Worm (Caenorhabditis elegans) whole organism, L4 larva: ENCODE data around the gene rps-21.

Source experiments
- F10B5.3 ChIP-seq: sonication (generic microtip); optimal IDR thresholded peaks from 2 replicates; lab custom pipeline; 2016; ENCODE audit warnings: mild to moderate bottlenecking, missing genetic modification characterization, missing compliant biosample characterization
- F26F4.8 ChIP-seq: fragments of 200-800 bp; sonication (Bioruptor generic); conservative IDR thresholded peaks from 2 replicates; pipeline ENCODE4 v1.3.6; 2022; ENCODE audit warnings: missing genetic modification characterization, missing compliant biosample characterization
- F49E8.2 ChIP-seq: sonication (generic microtip); optimal IDR thresholded peaks from 2 replicates; lab custom pipeline; 2016; ENCODE audit warnings: missing compliant biosample characterization, mild to moderate bottlenecking, missing genetic modification characterization, borderline replicate concordance
- R02D3.7 ChIP-seq: fragments of 150-350 bp; sonication (generic microtip); optimal IDR thresholded peaks from 3 replicates; lab custom pipeline; 2014; ENCODE audit warnings: missing biosample characterization, missing genetic modification characterization
- T26A8.4 ChIP-seq: fragments of 200-800 bp; sonication (Bioruptor generic); IDR thresholded peaks from 2 replicates; pipeline ENCODE4 v1.3.6; 2022; ENCODE audit warnings: missing genetic modification characterization, missing compliant biosample characterization
- Y48G9A.11 ChIP-seq: fragments of 200-800 bp; sonication (Bioruptor generic); IDR thresholded peaks from 2 replicates; pipeline ENCODE4 v1.3.6; 2022; ENCODE audit warnings: missing genetic modification reagents, missing genetic modification characterization, missing compliant biosample characterization
- aha-1 ChIP-seq: fragments of 150-350 bp; peaks from one replicate; lab custom pipeline; 2014; ENCODE audit warnings: missing biosample characterization, missing genetic modification characterization
- ama-1 ChIP-seq: fragments of 150-350 bp; optimal IDR thresholded peaks from 2 replicates; lab custom pipeline; 2014; ENCODE audit warnings: inconsistent platforms, mixed read lengths
- arid-1 ChIP-seq: fragments of 200-800 bp; sonication (Bioruptor generic); conservative IDR thresholded peaks from 2 replicates; pipeline ENCODE4 v1.3.6; 2022; ENCODE audit warnings: missing genetic modification reagents, missing genetic modification characterization, missing compliant biosample characterization
- ceh-32 ChIP-seq: sonication (generic microtip); optimal IDR thresholded peaks from 2 replicates; lab custom pipeline; 2016; ENCODE audit warnings: mild to moderate bottlenecking, missing genetic modification characterization, missing compliant biosample characterization; ENCODE audit not compliant: poor library complexity
- daf-16 ChIP-seq, 3 experiments: sonication (generic microtip); optimal IDR thresholded peaks; 2 replicates each; lab custom pipeline; 2016 to 2017; ENCODE audit warnings: missing genetic modification characterization in 3 of 3, missing genetic modification reagents in 3 of 3, mild to moderate bottlenecking in 2 of 3, missing compliant biosample characterization in 2 of 3, missing biosample characterization in 1 of 3, moderate library complexity in 1 of 3
- daf-19 ChIP-seq: fragments of 200-800 bp; sonication (Bioruptor generic); conservative IDR thresholded peaks from 2 replicates; pipeline ENCODE4 v1.3.6; 2022; ENCODE audit warnings: missing genetic modification characterization, missing compliant biosample characterization
- daf-8 ChIP-seq: fragments of 200-800 bp; sonication (Bioruptor generic); IDR thresholded peaks from 2 replicates; pipeline ENCODE4 v1.3.6; 2022; ENCODE audit warnings: missing genetic modification characterization, missing compliant biosample characterization
- dmd-6 ChIP-seq: fragments of 200-800 bp; sonication (Bioruptor generic); IDR thresholded peaks from 2 replicates; pipeline ENCODE4 v1.3.6; 2022; ENCODE audit warnings: missing genetic modification reagents, missing genetic modification characterization, missing compliant biosample characterization
- dmd-8 ChIP-seq: fragments of 200-800 bp; sonication (Bioruptor generic); IDR thresholded peaks from 2 replicates; pipeline ENCODE4 v1.3.6; 2022; ENCODE audit warnings: missing genetic modification characterization, missing compliant biosample characterization
- dpl-1 ChIP-seq: fragments of 150-350 bp; optimal IDR thresholded peaks from 2 replicates; lab custom pipeline; 2014; ENCODE audit warnings: missing biosample characterization, missing genetic modification reagents, missing genetic modification characterization
- duxl-1 ChIP-seq: sonication (generic microtip); optimal IDR thresholded peaks from 2 replicates; lab custom pipeline; 2016; ENCODE audit warnings: mild to moderate bottlenecking, missing genetic modification characterization, moderate library complexity, missing compliant biosample characterization; ENCODE audit not compliant: poor library complexity
- dve-1 ChIP-seq: sonication (generic microtip); optimal IDR thresholded peaks from 2 replicates; lab custom pipeline; 2017; ENCODE audit warnings: antibody characterized with exemption, mild to moderate bottlenecking, missing genetic modification characterization, missing compliant biosample characterization; ENCODE audit not compliant: insufficient read depth
- egl-43 ChIP-seq: fragments of 200-800 bp; sonication (Bioruptor generic); IDR thresholded peaks from 2 replicates; pipeline ENCODE4 v1.3.6; 2022; ENCODE audit warnings: missing genetic modification reagents, missing genetic modification characterization, missing compliant biosample characterization
- hlh-11 ChIP-seq: fragments of 200-800 bp; sonication (Bioruptor generic); optimal IDR thresholded peaks from 2 replicates; lab custom pipeline; 2018; ENCODE audit warnings: mild to moderate bottlenecking, missing genetic modification characterization, missing compliant biosample characterization
- hlh-30 ChIP-seq: sonication (generic microtip); optimal IDR thresholded peaks from 2 replicates; lab custom pipeline; 2017; ENCODE audit warnings: antibody characterized with exemption, mild to moderate bottlenecking, missing genetic modification characterization, missing compliant biosample characterization; ENCODE audit not compliant: insufficient read depth
- lin-15B ChIP-seq: fragments of 150-350 bp; sonication (generic microtip); optimal IDR thresholded peaks from 3 replicates; lab custom pipeline; 2014; ENCODE audit warnings: missing biosample characterization, missing genetic modification characterization
- lin-38 ChIP-seq: fragments of 200-800 bp; sonication (Bioruptor generic); IDR thresholded peaks from 2 replicates; pipeline ENCODE4 v1.3.6; 2022; ENCODE audit warnings: missing genetic modification reagents, missing genetic modification characterization, missing compliant biosample characterization
- lin-39 ChIP-seq: fragments of 150-350 bp; optimal IDR thresholded peaks from 2 replicates; lab custom pipeline; 2014; ENCODE audit warnings: missing biosample characterization, missing genetic modification reagents, missing genetic modification characterization
- lsy-2 ChIP-seq, 2 experiments: fragments of 150-350 bp in 1 of 2; sonication (generic microtip) in 1 of 2; optimal IDR thresholded peaks; 2 replicates each; lab custom pipeline; 2014 to 2017; ENCODE audit warnings: missing biosample characterization in 2 of 2, missing genetic modification characterization in 2 of 2
- madf-9 ChIP-seq: fragments of 200-800 bp; sonication (Bioruptor generic); conservative IDR thresholded peaks from 2 replicates; pipeline ENCODE4 v1.3.6; 2022; ENCODE audit warnings: missing genetic modification reagents, missing genetic modification characterization, missing compliant biosample characterization
- mdt-29 ChIP-seq: fragments of 200-800 bp; sonication (Bioruptor generic); IDR thresholded peaks from 2 replicates; pipeline ENCODE4 v1.3.6; 2022; ENCODE audit warnings: missing genetic modification reagents, missing genetic modification characterization, missing compliant biosample characterization
- mep-1 ChIP-seq: fragments of 150-350 bp; sonication (generic microtip); optimal IDR thresholded peaks from 3 replicates; lab custom pipeline; 2014; ENCODE audit warnings: missing biosample characterization, missing genetic modification characterization
- mes-2 ChIP-seq: sonication (generic microtip); optimal IDR thresholded peaks from 2 replicates; lab custom pipeline; 2016; ENCODE audit warnings: missing genotype, mild to moderate bottlenecking, missing genetic modification characterization, missing compliant biosample characterization; ENCODE audit not compliant: poor library complexity, severe bottlenecking
- nhr-102 ChIP-seq: sonication (generic microtip); optimal IDR thresholded peaks from 2 replicates; lab custom pipeline; 2016; ENCODE audit warnings: mild to moderate bottlenecking, missing genetic modification characterization, moderate library complexity, missing compliant biosample characterization
- nhr-111 ChIP-seq: fragments of 200-800 bp; sonication (Bioruptor generic); optimal IDR thresholded peaks from 2 replicates; lab custom pipeline; 2018; ENCODE audit warnings: mild to moderate bottlenecking, missing genetic modification characterization, missing compliant biosample characterization
- nhr-41 ChIP-seq: fragments of 200-800 bp; sonication (Bioruptor generic); IDR thresholded peaks from 2 replicates; pipeline ENCODE4 v1.3.6; 2022; ENCODE audit warnings: missing genetic modification reagents, missing genetic modification characterization, missing compliant biosample characterization
- sdz-12 ChIP-seq: fragments of 200-800 bp; sonication (Bioruptor generic); optimal IDR thresholded peaks from 2 replicates; lab custom pipeline; 2018; ENCODE audit warnings: mild to moderate bottlenecking, missing genetic modification characterization, missing compliant biosample characterization
- snpc-1.2 ChIP-seq: fragments of 200-800 bp; sonication (Bioruptor generic); IDR thresholded peaks from 2 replicates; pipeline ENCODE4 v1.3.6; 2022; ENCODE audit warnings: missing genetic modification reagents, missing genetic modification characterization, missing compliant biosample characterization
- snpc-4 ChIP-seq: fragments of 150-350 bp; optimal IDR thresholded peaks from 2 replicates; lab custom pipeline; 2014; ENCODE audit warnings: missing biosample characterization, missing genetic modification characterization
- unc-130 ChIP-seq: sonication (generic microtip); optimal IDR thresholded peaks from 2 replicates; lab custom pipeline; 2016; ENCODE audit warnings: missing genetic modification reagents, missing genetic modification characterization, missing compliant biosample characterization
- ztf-7 ChIP-seq: fragments of 150-350 bp; optimal IDR thresholded peaks from 2 replicates; lab custom pipeline; 2014; ENCODE audit warnings: missing biosample characterization, missing genetic modification characterization

Gene rps-21

DNA sequence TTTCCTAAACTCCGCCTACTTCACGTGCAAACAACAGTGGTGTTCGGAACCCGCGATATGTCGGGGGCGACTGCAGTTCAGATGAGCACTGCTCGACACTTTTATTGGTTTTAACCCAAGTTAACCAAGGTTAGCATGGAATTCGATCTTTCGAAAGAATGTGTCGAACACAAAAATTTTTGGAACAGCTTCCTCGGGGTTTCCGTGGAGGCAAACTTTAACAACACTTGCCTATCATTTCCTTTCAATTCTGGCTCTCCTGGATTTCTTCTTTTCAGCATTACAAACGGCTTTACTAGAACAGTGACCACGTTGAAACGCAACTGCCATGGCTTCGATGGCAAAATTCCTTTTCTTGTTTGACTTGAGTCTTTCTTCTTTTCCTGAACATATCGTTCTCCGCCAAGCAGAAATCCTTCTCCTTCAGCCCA, 48.1 kb downstream of the rps-21 start (continued):
- TF ChIP-seq ceh-32 (tag; lab: Kevin White, UChicago) (no peak), nhr-41 (GFP tag; lab: Robert Waterston, UW) (no peak), R02D3.7 (tag; lab: Kevin White, UChicago) (no peak), ztf-7 (tag; lab: Kevin White, UChicago) (peak; percentile 38), mep-1 (tag; lab: Kevin White, UChicago) (peak; percentile 83), F26F4.8 (no peak), lin-39 (tag; lab: Kevin White, UChicago) (no peak)

- TF ChIP-seq nhr-111 (GFP tag; lab: Kevin White, UChicago) (no peak), dpl-1 (peak; percentile 12), snpc-4 (peak; percentile 82), Y48G9A.11 (peak; percentile 68), ama-1 (lab: Kevin White, UChicago) (peak; percentile 69), duxl-1 (tag; lab: Kevin White, UChicago) (peak; percentile 23), lsy-2 (tag; optimal IDR thresholded peaks at IDR 0.05; lab: Kevin White, UChicago) (peak in 1 of 2 experiments; percentile 56), mdt-29 (GFP tag; lab: Robert Waterston, UW) (peak; percentile 80), lin-38 (GFP tag; lab: Robert Waterston, UW) (peak; percentile 56), nhr-102 (tag; lab: Kevin White, UChicago) (peak; percentile 57), mes-2 (tag; lab: Kevin White, UChicago) (peak; percentile 71), hlh-30 (peak; percentile 32), dmd-8 (GFP tag; lab: Robert Waterston, UW) (peak; percentile 68; the same call in 1 of the 2 replicates), dmd-6 (GFP tag; lab: Robert Waterston, UW) (no peak), F10B5.3 (tag; lab: Kevin White, UChicago) (peak; percentile 24), unc-130 (GFP tag; lab: Kevin White, UChicago) (peak; percentile 35), F49E8.2 (tag; lab: Kevin White, UChicago) (peak; percentile 66), sdz-12 (GFP tag; lab: Kevin White, UChicago) (no peak), arid-1 (peak; percentile 53), aha-1 (peak; percentile 79), dve-1 (peak; percentile 28), daf-16 (GFP tag; optimal IDR thresholded peaks at IDR 0.05; lab: Kevin White, UChicago) (no peak), daf-16 (tag; optimal IDR thresholded peaks at IDR 0.05; lab: Kevin White, UChicago) (peak; percentile 25), snpc-1.2 (peak; percentile 50; the same call in 1 of the 2 replicates), hlh-11 (tag; lab: Kevin White, UChicago) (peak; percentile 33), egl-43 (GFP tag; lab: Robert Waterston, UW) (peak; percentile 60; the same call in 1 of the 2 replicates), daf-8 (GFP tag; lab: Robert Waterston, UW) (no peak), lin-15B (tag; lab: Kevin White, UChicago) (no peak), daf-19 (GFP tag; lab: Robert Waterston, UW) (0 out of 2 replicates have a peak, but pooled peaks have one; percentile 34), T26A8.4 (peak; percentile 88), madf-9 (GFP tag; lab: Robert Waterston, UW) (no peak)
- TF ChIP-seq, all 104 proteins: peak for 24
Observed at ce11 chrIII:7140228-7140710, 49.2 kb downstream of the rps-21 start.
